Fruit fly (Drosophila melanogaster) whole organism, wandering third instar larva: Measurements from ENCODE around the gene Cdc5.

Experiments
- CG32264 ChIP-seq: fragments of 200-800 bp; sonication (Bioruptor generic); optimal IDR thresholded peaks from 2 replicates; lab custom pipeline; 2016; ENCODE audit warnings: missing biosample characterization, missing genetic modification characterization
- Dfd ChIP-seq: fragments of >200 bp; optimal IDR thresholded peaks from 2 replicates; lab custom pipeline; 2017; ENCODE audit warnings: missing biosample characterization, missing genetic modification characterization
- Jra ChIP-seq: sonication (Bioruptor generic); optimal IDR thresholded peaks from 2 replicates; lab custom pipeline; 2016; ENCODE audit warnings: missing biosample characterization, missing genetic modification characterization
- Myc ChIP-seq: fragments of >200 bp; optimal IDR thresholded peaks from 2 replicates; lab custom pipeline; 2017
- N ChIP-seq: fragments of >200 bp; optimal IDR thresholded peaks from 2 replicates; lab custom pipeline; 2018; ENCODE audit warnings: missing biosample characterization, missing external identifiers, missing genetic modification characterization
- OdsH ChIP-seq: fragments of 200-800 bp; sonication (Bioruptor generic); optimal IDR thresholded peaks from 2 replicates; lab custom pipeline; 2016; ENCODE audit warnings: missing biosample characterization, mild to moderate bottlenecking, missing genetic modification characterization
- br ChIP-seq: fragments of 200-800 bp; sonication (Bioruptor generic); optimal IDR thresholded peaks from 2 replicates; lab custom pipeline; 2016; ENCODE audit warnings: missing biosample characterization, missing genetic modification characterization
- dmrt93B ChIP-seq: fragments of 200-800 bp; sonication (Bioruptor generic); optimal IDR thresholded peaks from 2 replicates; lab custom pipeline; 2018; ENCODE audit warnings: missing biosample characterization, mild to moderate bottlenecking, missing genetic modification characterization
- foxo ChIP-seq, 2 experiments: fragments of 200-800 bp; sonication (Bioruptor generic); optimal IDR thresholded peaks; 2 replicates in 1 of 2; 3 replicates in 1 of 2; lab custom pipeline; 2016 to 2017; ENCODE audit warnings: missing biosample characterization in 2 of 2, missing genetic modification characterization in 2 of 2
- pan ChIP-seq: fragments of >200 bp; optimal IDR thresholded peaks from 2 replicates; lab custom pipeline; 2017
- psq ChIP-seq: fragments of 200-800 bp; sonication (Bioruptor generic); optimal IDR thresholded peaks from 3 replicates; lab custom pipeline; 2017; ENCODE audit warnings: missing biosample characterization, mild to moderate bottlenecking, missing genetic modification characterization, moderate library complexity
- sage ChIP-seq: fragments of 200-800 bp; sonication (Bioruptor generic); optimal IDR thresholded peaks from 2 replicates; lab custom pipeline; 2016; ENCODE audit warnings: missing biosample characterization, mild to moderate bottlenecking, missing genetic modification characterization
- usp ChIP-seq: fragments of >200 bp; optimal IDR thresholded peaks from 2 replicates; lab custom pipeline; 2017; ENCODE audit warnings: missing biosample characterization, missing genetic modification characterization

DNA sequence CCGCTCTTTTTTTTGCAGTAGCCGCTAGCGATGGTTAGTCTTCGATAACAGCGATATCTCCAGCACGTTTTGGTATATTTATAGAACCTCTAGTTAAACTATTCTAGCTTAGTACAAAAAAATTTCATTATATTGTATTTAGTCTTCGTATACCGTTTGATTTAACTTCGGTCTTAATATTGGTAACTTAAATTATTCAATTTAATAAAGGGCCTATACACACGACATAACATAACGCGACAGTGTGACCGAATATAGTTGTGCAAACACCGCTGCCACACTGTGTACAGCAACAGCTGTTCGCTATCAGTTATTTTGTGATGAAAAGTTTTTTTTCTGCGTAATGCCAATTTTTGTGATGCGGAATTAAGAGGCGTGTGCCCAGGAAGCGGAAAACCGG, at the start of gene Cdc5, which contains the start of gene CG1233:
- TF ChIP-seq foxo (GFP tag; optimal IDR thresholded peaks at IDR 0.05; lab: Kevin White, UChicago) (no peak), br (GFP tag; lab: Kevin White, UChicago) (no peak), OdsH (GFP tag; lab: Kevin White, UChicago) (no peak), usp (GFP tag; lab: Kevin White, UChicago) (no peak), Myc (no peak), Jra (no peak), sage (no peak), dmrt93B (no peak), psq (GFP tag; lab: Kevin White, UChicago) (no peak), N (GFP tag; lab: Kevin White, UChicago) (no peak), CG32264 (no peak), pan (lab: Kevin White, UChicago) (no peak), Dfd (GFP tag; lab: Kevin White, UChicago) (no peak)
